Worm (Caenorhabditis elegans) whole organism, L4 larva: Measurements from ENCODE around the gene C17H11.4.

Experiments
- aha-1 ChIP-seq: fragments of 150-350 bp; peaks from one replicate; lab custom pipeline; 2014; ENCODE audit warnings: missing biosample characterization, missing genetic modification characterization
- aly-2 ChIP-seq: sonication (generic microtip); optimal IDR thresholded peaks from 2 replicates; lab custom pipeline; 2018; ENCODE audit warnings: missing biosample characterization, missing genetic modification characterization
- ama-1 ChIP-seq: fragments of 150-350 bp; optimal IDR thresholded peaks from 2 replicates; lab custom pipeline; 2014; ENCODE audit warnings: inconsistent platforms, mixed read lengths
- daf-19 ChIP-seq: fragments of 200-800 bp; sonication (Bioruptor generic); conservative IDR thresholded peaks from 2 replicates; pipeline ENCODE4 v1.3.6; 2022; ENCODE audit warnings: missing genetic modification characterization, missing compliant biosample characterization
- fkh-10 ChIP-seq: fragments of 150-350 bp; optimal IDR thresholded peaks from 2 replicates; lab custom pipeline; 2014; ENCODE audit warnings: missing biosample characterization, missing genetic modification reagents, missing genetic modification characterization
- fos-1 ChIP-seq: fragments of 150-350 bp; optimal IDR thresholded peaks from 2 replicates; lab custom pipeline; 2014; ENCODE audit warnings: missing biosample characterization, missing genetic modification characterization
- hlh-11 ChIP-seq: fragments of 200-800 bp; sonication (Bioruptor generic); optimal IDR thresholded peaks from 2 replicates; lab custom pipeline; 2018; ENCODE audit warnings: mild to moderate bottlenecking, missing genetic modification characterization, missing compliant biosample characterization
- nhr-11 ChIP-seq: fragments of 150-350 bp; optimal IDR thresholded peaks from 2 replicates; lab custom pipeline; 2014; ENCODE audit warnings: missing biosample characterization, missing genetic modification characterization
- nhr-48 ChIP-seq: sonication (generic microtip); optimal IDR thresholded peaks from 2 replicates; lab custom pipeline; 2016; ENCODE audit warnings: mild to moderate bottlenecking, missing genetic modification characterization, missing compliant biosample characterization
- pqm-1 ChIP-seq: sonication (generic microtip); optimal IDR thresholded peaks from 2 replicates; lab custom pipeline; 2017; ENCODE audit warnings: missing biosample characterization, missing genetic modification characterization
- saeg-2 ChIP-seq: fragments of 200-800 bp; sonication (Bioruptor generic); IDR thresholded peaks from 2 replicates; pipeline ENCODE4 v1.3.6; 2022; ENCODE audit warnings: missing genetic modification reagents, missing genetic modification characterization, missing compliant biosample characterization
- unc-130 ChIP-seq: sonication (generic microtip); optimal IDR thresholded peaks from 2 replicates; lab custom pipeline; 2016; ENCODE audit warnings: missing genetic modification reagents, missing genetic modification characterization, missing compliant biosample characterization
- vab-7 ChIP-seq: fragments of 200-800 bp; sonication (Bioruptor generic); IDR thresholded peaks from 2 replicates; pipeline ENCODE4 v1.3.6; 2022; ENCODE audit warnings: missing genetic modification reagents, missing genetic modification characterization, missing compliant biosample characterization
- zfp-3 ChIP-seq: fragments of 200-800 bp; sonication (Bioruptor generic); conservative IDR thresholded peaks from 2 replicates; pipeline ENCODE4 v1.3.6; 2022; ENCODE audit warnings: missing genetic modification reagents, missing genetic modification characterization, missing compliant biosample characterization

- TF ChIP-seq fos-1 (tag; lab: Kevin White, UChicago) (no peak), zfp-3 (GFP tag; lab: Robert Waterston, UW) (no peak), saeg-2 (no peak), aha-1 (tag; lab: Kevin White, UChicago) (no peak), ama-1 (lab: Kevin White, UChicago) (no peak), nhr-11 (tag; lab: Kevin White, UChicago) (no peak), fkh-10 (no peak), aly-2 (tag; lab: Kevin White, UChicago) (no peak), pqm-1 (tag; lab: Kevin White, UChicago) (no peak), daf-19 (no peak), nhr-48 (no peak), unc-130 (GFP tag; lab: Kevin White, UChicago) (no peak), vab-7 (GFP tag; lab: Robert Waterston, UW) (no peak), hlh-11 (tag; lab: Kevin White, UChicago) (no peak)
Observed at ce11 chrX:8219428-8219827, 38.0 kb upstream of the C17H11.4 start, which contains the start of gene K02A6.1.
